Worm (Caenorhabditis elegans) whole organism, late embryonic: Measurements from ENCODE around the gene ace-4.

Experiments
- C08G9.2 ChIP-seq: sonication (generic microtip); optimal IDR thresholded peaks from 2 replicates; lab custom pipeline; 2016; ENCODE audit warnings: mild to moderate bottlenecking, missing genetic modification characterization, moderate library complexity, missing compliant biosample characterization
- K02D7.2 ChIP-seq: sonication (generic microtip); optimal IDR thresholded peaks from 2 replicates; lab custom pipeline; 2017; ENCODE audit warnings: mild to moderate bottlenecking, missing genetic modification characterization, missing compliant biosample characterization
- K09A11.1 ChIP-seq: sonication (generic microtip); optimal IDR thresholded peaks from 2 replicates; lab custom pipeline; 2017; ENCODE audit warnings: antibody characterized with exemption, mild to moderate bottlenecking, missing genetic modification characterization, missing compliant biosample characterization; ENCODE audit not compliant: insufficient read depth
- Y22D7AL.16 ChIP-seq: sonication (generic microtip); optimal IDR thresholded peaks from 2 replicates; lab custom pipeline; 2016; ENCODE audit warnings: missing genetic modification characterization, missing compliant biosample characterization
- ceh-14 ChIP-seq: sonication (generic microtip); optimal IDR thresholded peaks from 2 replicates; lab custom pipeline; 2016; ENCODE audit warnings: missing genotype, missing genetic modification characterization, missing compliant biosample characterization
- ceh-18 ChIP-seq: sonication (generic microtip); optimal IDR thresholded peaks from 2 replicates; lab custom pipeline; 2016; ENCODE audit warnings: missing genetic modification characterization, missing compliant biosample characterization
- ceh-19 ChIP-seq: fragments of 200-800 bp; sonication (Bioruptor generic); optimal IDR thresholded peaks from 2 replicates; lab custom pipeline; 2018; ENCODE audit warnings: mild to moderate bottlenecking, missing genetic modification characterization, missing compliant biosample characterization
- ceh-2 ChIP-seq: sonication (generic microtip); optimal IDR thresholded peaks from 2 replicates; lab custom pipeline; 2016; ENCODE audit warnings: missing genotype, missing genetic modification characterization, missing compliant biosample characterization
- ceh-22 ChIP-seq: sonication (generic microtip); optimal IDR thresholded peaks from 2 replicates; lab custom pipeline; 2017; ENCODE audit warnings: missing biosample characterization, missing genetic modification characterization
- ceh-24 ChIP-seq: sonication (generic microtip); optimal IDR thresholded peaks from 2 replicates; lab custom pipeline; 2016; ENCODE audit warnings: mild to moderate bottlenecking, missing genetic modification characterization, missing compliant biosample characterization
- ceh-30 ChIP-seq: fragments of 150-350 bp; optimal IDR thresholded peaks from 2 replicates; lab custom pipeline; 2014; ENCODE audit warnings: missing biosample characterization, missing genetic modification characterization
- ceh-31 ChIP-seq: sonication (generic microtip); optimal IDR thresholded peaks from 2 replicates; lab custom pipeline; 2016; ENCODE audit warnings: missing genetic modification characterization, missing compliant biosample characterization
- ceh-45 ChIP-seq: fragments of 200-800 bp; sonication (Bioruptor generic); IDR thresholded peaks from 2 replicates; pipeline ENCODE4 v1.3.6; 2022; ENCODE audit warnings: missing genetic modification reagents, missing genetic modification characterization, missing compliant biosample characterization
- ceh-9 ChIP-seq: sonication (generic microtip); optimal IDR thresholded peaks from 2 replicates; lab custom pipeline; 2016; ENCODE audit warnings: mild to moderate bottlenecking, missing genetic modification characterization, inconsistent platforms, missing compliant biosample characterization
- dmd-4 ChIP-seq: sonication (generic microtip); optimal IDR thresholded peaks from 2 replicates; lab custom pipeline; 2016; ENCODE audit warnings: borderline replicate concordance, missing genetic modification characterization, missing compliant biosample characterization
- elt-2 ChIP-seq: sonication (generic microtip); optimal IDR thresholded peaks from 2 replicates; lab custom pipeline; 2016; ENCODE audit warnings: missing genetic modification reagents, missing genetic modification characterization, missing compliant biosample characterization
- elt-4 ChIP-seq: sonication (generic microtip); optimal IDR thresholded peaks from 2 replicates; lab custom pipeline; 2016; ENCODE audit warnings: missing genetic modification characterization, missing compliant biosample characterization
- ets-4 ChIP-seq: sonication (generic microtip); optimal IDR thresholded peaks from 2 replicates; lab custom pipeline; 2016; ENCODE audit warnings: missing genetic modification characterization, missing compliant biosample characterization
- eyg-1 ChIP-seq: sonication (generic microtip); optimal IDR thresholded peaks from 2 replicates; lab custom pipeline; 2016; ENCODE audit warnings: missing genotype, missing genetic modification characterization, missing compliant biosample characterization
- hlh-13 ChIP-seq: fragments of 200-800 bp; sonication (Bioruptor generic); optimal IDR thresholded peaks from 2 replicates; lab custom pipeline; 2018; ENCODE audit warnings: mild to moderate bottlenecking, missing genetic modification characterization, missing compliant biosample characterization
- hlh-15 ChIP-seq: sonication (generic microtip); optimal IDR thresholded peaks from 2 replicates; lab custom pipeline; 2016; ENCODE audit warnings: missing genetic modification characterization, missing compliant biosample characterization
- hlh-8 ChIP-seq: sonication (generic microtip); optimal IDR thresholded peaks from 2 replicates; lab custom pipeline; 2016; ENCODE audit warnings: missing genotype, missing genetic modification characterization, missing compliant biosample characterization
- lim-6 ChIP-seq: sonication (generic microtip); optimal IDR thresholded peaks from 2 replicates; lab custom pipeline; 2016; ENCODE audit warnings: missing genetic modification characterization, missing compliant biosample characterization
- lin-11 ChIP-seq: fragments of 200-800 bp; sonication (Bioruptor generic); optimal IDR thresholded peaks from 2 replicates; lab custom pipeline; 2018; ENCODE audit warnings: mild to moderate bottlenecking, missing genetic modification characterization, missing compliant biosample characterization
- madf-2 ChIP-seq: sonication (generic microtip); optimal IDR thresholded peaks from 2 replicates; lab custom pipeline; 2017; ENCODE audit warnings: missing genetic modification characterization, missing compliant biosample characterization
- nhr-11 ChIP-seq: fragments of 150-350 bp; optimal IDR thresholded peaks from 2 replicates; lab custom pipeline; 2014; ENCODE audit warnings: missing biosample characterization, missing genetic modification characterization
- npax-4 ChIP-seq: sonication (generic microtip); optimal IDR thresholded peaks from 2 replicates; lab custom pipeline; 2016; ENCODE audit warnings: missing genetic modification characterization, missing compliant biosample characterization
- pag-3 ChIP-seq: sonication (generic microtip); optimal IDR thresholded peaks from 2 replicates; lab custom pipeline; 2016; ENCODE audit warnings: missing compliant biosample characterization, missing genetic modification characterization, borderline replicate concordance
- pat-9 ChIP-seq: fragments of 200-800 bp; sonication (Bioruptor generic); optimal IDR thresholded peaks from 2 replicates; lab custom pipeline; 2018; ENCODE audit warnings: mild to moderate bottlenecking, missing genetic modification characterization, moderate library complexity, missing compliant biosample characterization
- pax-1 ChIP-seq: fragments of 150-350 bp; optimal IDR thresholded peaks from 2 replicates; lab custom pipeline; 2014; ENCODE audit warnings: missing biosample characterization, missing genetic modification characterization
- pha-2 ChIP-seq: sonication (generic microtip); optimal IDR thresholded peaks from 2 replicates; lab custom pipeline; 2017; ENCODE audit warnings: mild to moderate bottlenecking, missing genetic modification characterization, missing compliant biosample characterization
- pha-4 ChIP-seq: fragments of 150-350 bp; optimal IDR thresholded peaks from 2 replicates; lab custom pipeline; 2018; ENCODE audit warnings: missing biosample characterization, missing genetic modification reagents, missing genetic modification characterization
- pqm-1 ChIP-seq: sonication (generic microtip); optimal IDR thresholded peaks from 2 replicates; lab custom pipeline; 2016; ENCODE audit warnings: missing genetic modification characterization, missing compliant biosample characterization
- pros-1 ChIP-seq: fragments of 150-350 bp; optimal IDR thresholded peaks from 2 replicates; lab custom pipeline; 2014; ENCODE audit warnings: missing biosample characterization, missing genetic modification reagents, missing genetic modification characterization
- rnt-1 ChIP-seq: sonication (generic microtip); optimal IDR thresholded peaks from 2 replicates; lab custom pipeline; 2016; ENCODE audit warnings: missing genetic modification characterization, missing compliant biosample characterization
- sox-2 ChIP-seq: fragments of 200-800 bp; sonication (Bioruptor generic); IDR thresholded peaks from 2 replicates; pipeline ENCODE4 v1.3.6; 2022; ENCODE audit warnings: missing genetic modification reagents, missing genetic modification characterization, missing compliant biosample characterization
- tbx-2 ChIP-seq: sonication (generic microtip); optimal IDR thresholded peaks from 2 replicates; lab custom pipeline; 2016; ENCODE audit warnings: missing genetic modification characterization, missing compliant biosample characterization
- ttx-3 ChIP-seq: sonication (generic microtip); optimal IDR thresholded peaks from 2 replicates; lab custom pipeline; 2016; ENCODE audit warnings: missing genetic modification reagents, missing genetic modification characterization, missing compliant biosample characterization
- unc-42 ChIP-seq: sonication (generic microtip); optimal IDR thresholded peaks from 2 replicates; lab custom pipeline; 2016; ENCODE audit warnings: missing genotype, missing genetic modification characterization, missing compliant biosample characterization
- zip-5 ChIP-seq: sonication (generic microtip); optimal IDR thresholded peaks from 2 replicates; lab custom pipeline; 2016; ENCODE audit warnings: missing genetic modification characterization, missing compliant biosample characterization
- ztf-16 ChIP-seq: sonication (generic microtip); optimal IDR thresholded peaks from 2 replicates; lab custom pipeline; 2017; ENCODE audit warnings: missing genetic modification characterization, missing compliant biosample characterization

ace-4 gene

DNA sequence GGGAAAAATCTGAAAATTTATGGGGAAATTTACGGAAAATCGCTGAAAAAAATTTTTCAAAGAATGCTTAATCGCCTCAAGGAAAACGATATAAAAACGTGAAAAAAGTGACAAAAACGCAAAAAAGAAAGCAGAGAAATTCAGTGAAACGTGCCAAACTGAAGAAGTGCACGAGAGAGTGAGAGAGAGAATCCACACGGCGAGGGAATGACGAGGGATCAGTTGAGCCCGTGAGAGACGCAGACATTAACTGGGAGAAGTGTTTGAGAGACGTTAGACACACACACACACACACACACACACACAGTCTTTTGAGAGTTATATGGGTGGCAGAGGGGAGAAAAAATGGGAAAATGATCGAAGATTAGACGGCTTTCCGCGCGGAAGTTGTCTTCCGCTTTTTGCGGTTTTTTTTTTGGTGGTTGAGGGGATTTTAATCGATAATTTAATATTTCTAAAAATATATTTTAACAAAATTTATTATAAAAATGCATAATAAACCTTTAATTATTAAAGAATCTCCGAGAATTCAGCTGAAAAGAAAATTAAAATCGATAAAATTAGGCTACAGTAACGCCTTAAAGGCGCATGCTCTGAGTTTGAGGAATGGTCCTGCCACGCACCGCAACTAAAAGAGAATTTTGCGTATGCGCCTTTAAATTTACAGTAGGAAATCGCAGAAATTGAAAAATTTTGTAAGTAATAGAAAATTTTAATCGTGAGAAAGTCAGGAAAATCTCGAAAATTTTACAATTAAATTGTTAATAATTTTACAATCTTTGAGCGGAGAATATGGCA, 46.8 kb downstream of the ace-4 start (continued):
- peak; percentile 28 for TF ChIP-seq tbx-2 (tag; lab: Kevin White, UChicago)
- no peak for TF ChIP-seq eyg-1 (tag; lab: Kevin White, UChicago)
- TF ChIP-seq ceh-18: peak; percentile 22
- no peak for TF ChIP-seq rnt-1
- TF ChIP-seq Y22D7AL.16: no peak
- no peak for TF ChIP-seq ceh-9
- no peak for TF ChIP-seq pag-3 (tag; lab: Kevin White, UChicago)
- no peak for TF ChIP-seq dmd-4 (tag; lab: Kevin White, UChicago)
- TF ChIP-seq lin-11 (tag; lab: Kevin White, UChicago): no peak
- TF ChIP-seq zip-5 (tag; lab: Kevin White, UChicago): no peak
- TF ChIP-seq C08G9.2: no peak
- no peak for TF ChIP-seq elt-4
- no peak for TF ChIP-seq ceh-24 (tag; lab: Kevin White, UChicago)
- peak; percentile 4 for TF ChIP-seq unc-42 (tag; lab: Kevin White, UChicago)
- TF ChIP-seq K02D7.2: no peak
- TF ChIP-seq pha-2 (tag; lab: Kevin White, UChicago): no peak
- no peak for TF ChIP-seq ceh-19 (GFP tag; lab: Kevin White, UChicago)
- TF ChIP-seq ceh-45 (GFP tag; lab: Robert Waterston, UW): no peak
- TF ChIP-seq nhr-11 (tag; lab: Kevin White, UChicago): no peak
- no peak for TF ChIP-seq npax-4 (tag; lab: Kevin White, UChicago)
- no peak for TF ChIP-seq hlh-8 (tag; lab: Kevin White, UChicago)
- TF ChIP-seq ceh-22 (tag; lab: Kevin White, UChicago): no peak
- no peak for TF ChIP-seq hlh-13 (GFP tag; lab: Kevin White, UChicago)
- TF ChIP-seq sox-2 (GFP tag; lab: Robert Waterston, UW): no peak
- peak; percentile 58 for TF ChIP-seq madf-2 (tag; lab: Kevin White, UChicago)
- TF ChIP-seq pros-1 (tag; lab: Kevin White, UChicago): no peak
- peak; percentile 45 for TF ChIP-seq pax-1 (tag; lab: Kevin White, UChicago)
- TF ChIP-seq K09A11.1 (tag; lab: Kevin White, UChicago): no peak
- TF ChIP-seq pha-4 (tag; lab: Kevin White, UChicago): no peak

DNA sequence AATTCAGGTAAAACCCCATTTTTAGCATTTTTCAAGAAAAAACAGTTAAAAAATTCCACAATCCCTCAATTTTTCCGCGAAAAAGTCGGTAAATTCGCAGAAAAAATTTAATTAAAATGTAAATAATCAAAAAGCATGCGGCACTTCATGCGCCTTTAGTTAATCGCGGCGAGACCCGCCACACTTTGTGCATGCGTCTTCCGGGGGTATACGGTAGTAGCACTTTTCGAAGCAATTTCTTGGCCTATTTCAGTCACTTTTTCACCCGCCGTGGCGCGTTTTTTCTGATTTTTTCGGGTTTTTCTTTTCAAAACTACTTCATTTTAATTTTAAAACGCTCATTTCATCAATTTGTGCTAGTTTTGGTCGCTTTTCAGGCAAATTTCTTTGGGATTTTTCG, 49.4 kb downstream of the ace-4 start:
- TF ChIP-seq ceh-19 (GFP tag; lab: Kevin White, UChicago): no peak
- no peak for TF ChIP-seq pat-9 (tag; lab: Kevin White, UChicago)
- TF ChIP-seq lim-6 (tag; lab: Kevin White, UChicago): no peak
- TF ChIP-seq hlh-15: no peak
- TF ChIP-seq K02D7.2: no peak
- no peak for TF ChIP-seq ceh-31 (tag; lab: Kevin White, UChicago)
- TF ChIP-seq elt-4: no peak
- TF ChIP-seq ceh-2 (tag; lab: Kevin White, UChicago): no peak
- no peak for TF ChIP-seq zip-5 (tag; lab: Kevin White, UChicago)
- no peak for TF ChIP-seq ztf-16 (tag; lab: Kevin White, UChicago)
- TF ChIP-seq npax-4 (tag; lab: Kevin White, UChicago): no peak
- TF ChIP-seq ceh-14: no peak
- TF ChIP-seq madf-2 (tag; lab: Kevin White, UChicago): no peak
- TF ChIP-seq Y22D7AL.16: no peak
- no peak for TF ChIP-seq pqm-1 (tag; lab: Kevin White, UChicago)
- TF ChIP-seq ttx-3 (tag; lab: Kevin White, UChicago): no peak
- TF ChIP-seq ceh-30 (tag; lab: Kevin White, UChicago): no peak
- no peak for TF ChIP-seq ets-4
- TF ChIP-seq elt-2 (tag; lab: Kevin White, UChicago): no peak
